Worm (Caenorhabditis elegans): ENCODE results near the gene Y34B4A.2.

Gene Y34B4A.2

DNA sequence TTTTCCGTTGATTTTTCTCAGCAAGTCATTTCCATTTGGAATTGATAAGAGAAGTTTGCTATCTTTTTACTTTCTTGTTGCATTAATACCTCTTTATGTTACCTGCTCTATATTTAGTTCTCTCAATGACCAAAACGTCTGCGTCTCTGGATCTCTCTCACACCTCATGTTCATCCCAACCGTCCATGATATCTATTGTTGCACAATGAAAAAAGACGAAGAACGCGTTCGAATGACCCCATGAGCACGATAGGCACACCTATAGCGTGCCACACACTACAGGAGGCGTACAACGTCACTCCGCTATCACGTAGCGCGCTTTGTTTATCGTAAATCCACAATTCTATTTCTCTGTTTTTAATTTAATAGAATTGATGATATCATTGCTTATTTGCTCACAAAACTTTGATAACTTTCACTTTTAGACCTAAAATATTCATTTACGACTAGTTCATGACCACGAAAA is at the start of gene Y34B4A.2:
Y34B4A.2 (plus strand) TSS at position 328 of the 466 bp plus-strand sequence.
- TF ChIP-seq him-1 (tag; optimal IDR thresholded peaks at IDR 0.05) (no peak), W03F9.2 (tag; optimal IDR thresholded peaks at IDR 0.05) (no peak), dao-5 (tag; optimal IDR thresholded peaks at IDR 0.05) (no peak)

DNA sequence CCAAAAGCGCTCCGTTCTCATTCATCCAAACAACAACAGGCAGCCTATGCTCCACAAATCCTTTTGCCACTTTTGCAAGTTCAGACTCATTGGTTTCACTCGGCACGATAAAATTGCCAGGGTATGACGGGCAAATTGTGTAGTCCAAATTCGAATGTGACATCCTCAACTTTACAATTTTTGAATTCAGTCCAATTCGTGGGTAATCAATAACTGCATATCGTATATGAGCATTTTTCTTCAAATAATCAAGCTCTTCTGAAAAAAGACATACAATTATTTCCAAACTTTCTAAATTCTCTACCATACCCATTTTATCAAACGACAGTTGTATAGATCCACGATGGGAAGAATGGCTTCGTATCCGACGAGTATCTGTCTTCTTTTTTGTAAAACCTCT is 41.1 kb upstream of the Y34B4A.2 start:
- no peak for TF ChIP-seq him-1 (tag; optimal IDR thresholded peaks at IDR 0.05)
- TF ChIP-seq W03F9.2 (tag; optimal IDR thresholded peaks at IDR 0.05) = no peak
- TF ChIP-seq dao-5 (tag; optimal IDR thresholded peaks at IDR 0.05) = no peak

DNA sequence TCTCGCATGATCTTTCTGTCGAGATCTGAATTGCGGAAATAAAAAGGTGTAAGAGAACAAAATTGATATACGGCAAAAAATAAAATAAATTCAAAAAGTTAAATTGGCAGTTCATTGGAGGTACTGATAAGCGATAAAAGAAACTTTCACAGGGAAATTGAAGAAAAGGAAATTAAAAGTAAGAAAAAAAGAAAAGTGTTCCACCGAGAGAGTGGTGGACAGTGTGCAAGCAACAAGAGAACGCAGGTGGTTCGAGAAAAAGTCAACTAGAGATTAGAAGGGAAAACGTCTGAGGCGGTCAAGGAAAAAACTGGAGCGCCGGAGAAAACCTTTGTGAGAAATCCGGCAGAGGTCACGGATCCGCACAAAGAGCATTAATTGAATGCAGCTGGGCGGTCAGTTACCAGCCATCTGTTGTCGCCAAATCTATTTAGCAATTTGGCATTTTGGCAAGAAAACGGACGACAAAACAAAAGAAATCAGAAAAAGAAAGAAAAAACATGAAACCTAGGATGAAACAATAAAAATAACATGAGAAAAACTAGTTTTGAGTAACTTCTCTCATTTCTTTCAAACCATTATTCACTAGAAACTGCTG is 35.8 kb upstream of the Y34B4A.2 start, which contains the start of gene mtm-5:
mtm-5 (minus strand) TSS at position 27 of the 598 bp plus-strand sequence.
- TF ChIP-seq W03F9.2 (tag; optimal IDR thresholded peaks at IDR 0.05) (no peak), dao-5 (tag; optimal IDR thresholded peaks at IDR 0.05) (no peak), him-1 (tag; optimal IDR thresholded peaks at IDR 0.05) (no peak)

DNA sequence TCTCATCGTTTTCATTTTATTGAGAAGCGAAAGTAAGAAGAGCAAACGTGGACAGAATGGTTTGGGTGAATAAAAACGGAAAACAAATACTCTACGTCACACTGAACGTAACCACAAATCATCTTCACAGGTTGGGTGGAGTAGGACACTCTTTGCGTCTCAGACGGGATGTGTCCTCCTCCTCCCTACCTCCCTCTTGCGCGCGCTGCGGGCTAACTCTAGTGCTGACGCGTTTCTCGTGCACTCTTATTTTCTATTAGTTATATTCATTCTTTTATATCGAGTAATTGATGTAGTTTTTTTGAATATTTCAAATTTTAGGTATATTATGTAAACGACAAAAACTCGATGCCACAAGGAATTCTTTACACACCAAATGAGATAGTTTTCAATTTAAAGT is 35.3 kb upstream of the Y34B4A.2 start, which contains the start of gene Y34B4A.7:
Y34B4A.7 (plus strand) TSS at position 297 of the 400 bp plus-strand sequence.
- peak; percentile 26 for TF ChIP-seq W03F9.2 (tag; optimal IDR thresholded peaks at IDR 0.05)
- no peak for TF ChIP-seq dao-5 (tag; optimal IDR thresholded peaks at IDR 0.05)
- no peak for TF ChIP-seq him-1 (tag; optimal IDR thresholded peaks at IDR 0.05)

DNA sequence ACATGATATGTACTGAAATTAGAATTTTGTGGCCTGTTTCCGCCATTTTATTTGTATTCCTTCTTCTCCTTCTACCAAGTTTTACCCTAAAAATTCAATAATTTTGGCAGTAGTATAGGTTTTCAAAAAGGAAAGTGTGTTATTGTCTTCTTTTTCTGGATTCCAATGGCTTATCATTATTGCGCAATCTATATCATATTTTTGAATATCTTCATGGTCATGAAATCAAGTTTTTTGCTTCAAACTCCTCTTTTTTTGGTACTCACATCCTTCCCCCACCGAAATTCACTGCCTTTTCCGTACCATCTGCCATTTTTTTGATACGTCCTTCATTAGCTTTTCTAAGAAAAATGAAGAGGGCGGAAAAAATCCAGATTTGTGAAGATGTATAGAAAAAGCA is 30.5 kb upstream of the Y34B4A.2 start:
- TF ChIP-seq W03F9.2 (tag; optimal IDR thresholded peaks at IDR 0.05) = no peak
- no peak for TF ChIP-seq dao-5 (tag; optimal IDR thresholded peaks at IDR 0.05)
- TF ChIP-seq him-1 (tag; optimal IDR thresholded peaks at IDR 0.05) = no peak

DNA sequence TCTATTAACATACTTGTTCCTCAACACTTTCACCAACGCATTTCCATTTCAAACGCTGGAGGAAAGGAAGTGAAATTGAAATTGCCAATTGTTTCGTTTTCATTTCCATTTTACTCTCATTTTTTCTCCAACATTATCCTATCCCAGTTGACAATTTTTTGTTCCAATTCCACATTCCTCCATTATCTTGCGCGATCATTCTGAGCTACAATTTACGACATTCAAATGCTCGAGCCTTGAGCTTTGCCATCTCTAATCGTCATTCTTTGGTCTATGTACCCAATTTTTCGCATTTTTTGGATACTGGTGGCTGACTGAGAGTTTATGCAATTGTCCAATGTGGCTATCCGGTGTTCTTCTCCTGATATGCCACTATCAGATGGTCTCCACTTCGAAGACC is 29.7 kb upstream of the Y34B4A.2 start, which contains the start of gene Y34B4A.10:
Y34B4A.10 (plus strand) TSS at position 301 of the 400 bp plus-strand sequence.
- TF ChIP-seq him-1 (tag; optimal IDR thresholded peaks at IDR 0.05) (no peak), W03F9.2 (tag; optimal IDR thresholded peaks at IDR 0.05) (no peak), dao-5 (tag; optimal IDR thresholded peaks at IDR 0.05) (no peak)

DNA sequence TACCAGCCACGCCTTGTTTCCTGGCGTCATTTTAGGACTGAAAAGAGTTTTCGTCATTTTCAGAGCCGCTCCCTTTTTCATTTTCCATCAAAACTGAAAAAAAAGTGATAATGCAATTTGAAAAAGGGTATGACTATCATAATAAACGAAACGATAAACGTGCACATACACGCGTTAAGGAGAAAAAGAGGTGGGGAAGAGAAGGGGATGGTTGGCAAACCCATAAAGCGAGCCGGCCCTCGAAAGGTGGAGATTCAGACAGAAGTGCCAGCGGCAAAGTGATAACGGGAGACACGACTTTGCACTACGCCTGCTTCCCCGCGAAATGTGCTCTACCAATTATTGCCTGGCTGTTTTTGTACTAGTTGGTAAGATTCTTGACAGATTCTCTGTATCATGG is 26.5 kb upstream of the Y34B4A.2 start, which contains the start of gene nspg-14:
nspg-14 (plus strand) TSS at position 250 of the 400 bp plus-strand sequence.
- no peak for TF ChIP-seq him-1 (tag; optimal IDR thresholded peaks at IDR 0.05)
- no peak for TF ChIP-seq dao-5 (tag; optimal IDR thresholded peaks at IDR 0.05)
- no peak for TF ChIP-seq W03F9.2 (tag; optimal IDR thresholded peaks at IDR 0.05)

DNA sequence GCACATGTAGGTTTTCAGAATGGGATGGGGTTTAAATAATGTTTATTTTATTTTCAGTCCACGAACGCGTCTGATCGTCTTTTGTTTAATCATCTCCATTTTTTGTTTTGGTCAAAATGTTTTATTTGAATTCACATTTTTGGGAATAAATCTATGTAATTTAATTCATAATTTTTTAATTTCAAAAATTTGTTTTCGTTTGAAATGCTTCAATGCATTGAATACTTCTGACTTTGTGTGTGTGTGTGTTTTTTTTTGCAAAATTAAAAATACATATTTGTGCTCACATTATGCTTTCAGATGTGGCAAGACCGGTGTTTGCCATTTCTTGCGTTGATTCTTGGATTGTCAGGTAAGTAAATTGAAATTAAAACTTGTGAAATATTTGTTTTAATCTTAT is 24.4 kb upstream of the Y34B4A.2 start, which contains the start of gene nspg-13:
nspg-13 (plus strand) TSS at position 301 of the 400 bp plus-strand sequence.
- no peak for TF ChIP-seq dao-5 (tag; optimal IDR thresholded peaks at IDR 0.05)
- no peak for TF ChIP-seq W03F9.2 (tag; optimal IDR thresholded peaks at IDR 0.05)

DNA sequence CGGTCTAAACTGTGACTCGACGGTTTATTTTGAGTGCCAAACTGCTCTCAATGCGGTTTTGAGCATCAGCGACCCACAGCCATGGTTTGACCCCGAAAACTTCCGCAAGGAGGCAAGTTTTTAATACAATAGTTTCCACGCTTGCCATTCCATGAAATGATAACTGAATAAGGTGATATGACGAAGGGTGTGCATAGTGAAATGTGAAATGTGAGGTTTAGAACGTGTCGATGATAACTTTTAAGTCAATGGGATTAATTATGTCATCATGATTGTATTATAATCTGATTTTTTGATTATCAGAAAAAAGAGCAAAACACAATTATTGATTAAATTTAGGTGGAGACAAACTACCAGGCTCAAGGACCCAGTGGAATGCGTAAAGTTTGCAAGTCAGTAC is 24.0 kb upstream of the Y34B4A.2 start:
- TF ChIP-seq him-1 (tag; optimal IDR thresholded peaks at IDR 0.05) (no peak), W03F9.2 (tag; optimal IDR thresholded peaks at IDR 0.05) (no peak), dao-5 (tag; optimal IDR thresholded peaks at IDR 0.05) (no peak)

DNA sequence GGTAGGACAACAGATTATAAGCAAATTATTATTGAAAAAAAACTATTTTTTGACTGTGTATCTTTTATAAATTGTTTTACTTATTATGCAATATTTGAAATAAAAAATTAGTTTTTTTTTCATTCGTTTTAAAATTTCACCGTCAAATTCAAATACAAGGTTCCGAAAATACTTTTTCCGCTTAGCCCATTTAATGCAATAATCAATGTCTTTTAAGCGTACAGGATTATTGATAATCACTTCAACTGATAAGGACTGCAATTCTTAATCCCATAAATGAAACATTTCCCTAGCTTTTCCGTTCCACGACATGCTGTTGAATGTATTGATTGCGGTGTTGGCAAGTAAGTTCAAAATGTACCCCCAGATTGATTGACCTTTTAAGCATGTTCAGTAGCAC is 22.3 kb upstream of the Y34B4A.2 start, which contains the start of gene nspg-12:
nspg-12 (plus strand) TSS at position 301 of the 400 bp plus-strand sequence.
- no peak for TF ChIP-seq dao-5 (tag; optimal IDR thresholded peaks at IDR 0.05)

DNA sequence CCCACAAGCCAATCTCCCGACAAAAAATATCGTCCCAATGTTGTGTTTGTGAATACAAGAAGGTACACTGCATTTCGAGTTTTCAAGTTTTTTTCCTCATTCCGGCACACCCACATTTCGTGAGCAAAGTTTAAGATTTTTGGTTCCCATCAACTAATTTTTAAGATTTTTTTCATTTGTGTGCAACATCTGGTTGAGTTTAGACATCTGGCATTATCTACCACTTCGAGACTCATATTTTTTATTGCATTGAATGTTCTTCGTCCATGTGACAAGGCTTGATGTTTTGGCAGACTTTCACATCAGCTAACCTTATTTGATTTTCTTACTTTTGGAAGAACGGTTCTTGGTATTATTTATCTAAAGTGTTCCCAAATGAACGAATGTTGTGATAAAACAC is 18.9 kb upstream of the Y34B4A.2 start:
- no peak for TF ChIP-seq dao-5 (tag; optimal IDR thresholded peaks at IDR 0.05)
- no peak for TF ChIP-seq W03F9.2 (tag; optimal IDR thresholded peaks at IDR 0.05)
- TF ChIP-seq him-1 (tag; optimal IDR thresholded peaks at IDR 0.05) = no peak

DNA sequence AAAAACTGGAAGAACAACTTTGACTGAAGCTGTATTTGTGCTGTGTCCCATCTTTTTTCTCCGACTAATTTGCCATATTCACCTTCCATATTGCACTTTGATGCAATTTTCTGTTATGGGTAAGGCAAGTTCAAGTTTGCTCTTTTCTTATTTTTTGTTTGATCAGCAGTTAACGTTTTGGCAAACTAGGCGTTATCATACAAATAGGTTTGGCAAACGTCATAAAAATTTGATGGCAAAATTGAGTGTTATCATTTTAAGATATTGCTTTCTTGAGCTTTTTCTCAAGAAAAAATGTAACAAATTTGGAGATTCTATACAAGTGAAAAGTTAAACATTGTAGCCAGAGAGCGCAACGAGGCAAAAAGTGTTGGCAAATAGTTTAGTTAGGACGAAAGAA is 17.3 kb upstream of the Y34B4A.2 start:
- TF ChIP-seq dao-5 (tag; optimal IDR thresholded peaks at IDR 0.05) (no peak), W03F9.2 (tag; optimal IDR thresholded peaks at IDR 0.05) (no peak), him-1 (tag; optimal IDR thresholded peaks at IDR 0.05) (no peak)

DNA sequence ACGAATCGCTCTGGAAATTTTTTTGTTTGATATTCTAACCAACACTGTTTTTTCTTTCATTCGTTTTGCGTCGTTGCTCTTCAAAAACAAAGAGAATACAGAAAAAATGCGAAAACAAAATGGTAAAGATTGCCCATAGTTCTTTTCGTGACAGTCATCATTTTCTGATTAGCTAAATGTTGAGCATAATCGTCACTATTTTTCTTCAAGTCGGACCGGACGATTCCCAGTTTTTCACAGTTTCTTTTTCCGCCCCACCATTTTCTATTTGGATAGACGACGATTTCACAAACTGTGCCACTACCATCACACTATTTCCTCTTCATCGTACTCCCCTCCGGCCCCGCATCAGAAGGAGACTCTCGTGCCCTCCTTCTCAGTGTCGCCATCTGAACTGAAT is 15.7 kb upstream of the Y34B4A.2 start:
- TF ChIP-seq W03F9.2 (tag; optimal IDR thresholded peaks at IDR 0.05) (no peak), him-1 (tag; optimal IDR thresholded peaks at IDR 0.05) (no peak), dao-5 (tag; optimal IDR thresholded peaks at IDR 0.05) (no peak)

DNA sequence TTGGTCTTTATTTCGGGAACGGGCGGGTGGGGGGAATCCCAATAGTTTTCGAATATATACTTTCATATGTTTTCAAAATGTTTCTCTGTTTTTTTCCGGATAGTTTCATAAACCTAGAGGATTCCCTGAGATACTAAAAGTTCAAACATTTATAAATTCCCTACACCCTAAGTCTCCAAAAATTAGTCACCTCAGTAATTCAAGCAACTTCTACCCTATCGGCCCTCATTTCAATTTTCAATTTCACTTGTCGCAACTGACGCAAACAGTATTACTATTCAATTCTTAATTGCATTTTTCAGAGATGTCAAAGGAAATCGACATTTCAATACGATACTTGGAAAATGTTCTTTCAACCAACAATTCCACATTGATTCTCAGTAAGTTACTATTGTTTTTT is 15.3 kb upstream of the Y34B4A.2 start, which contains the start of gene Y34B4A.4:
Y34B4A.4 (plus strand) TSS at position 301 of the 400 bp plus-strand sequence.
- TF ChIP-seq W03F9.2 (tag; optimal IDR thresholded peaks at IDR 0.05) = no peak
- no peak for TF ChIP-seq dao-5 (tag; optimal IDR thresholded peaks at IDR 0.05)
- TF ChIP-seq him-1 (tag; optimal IDR thresholded peaks at IDR 0.05) = no peak

DNA sequence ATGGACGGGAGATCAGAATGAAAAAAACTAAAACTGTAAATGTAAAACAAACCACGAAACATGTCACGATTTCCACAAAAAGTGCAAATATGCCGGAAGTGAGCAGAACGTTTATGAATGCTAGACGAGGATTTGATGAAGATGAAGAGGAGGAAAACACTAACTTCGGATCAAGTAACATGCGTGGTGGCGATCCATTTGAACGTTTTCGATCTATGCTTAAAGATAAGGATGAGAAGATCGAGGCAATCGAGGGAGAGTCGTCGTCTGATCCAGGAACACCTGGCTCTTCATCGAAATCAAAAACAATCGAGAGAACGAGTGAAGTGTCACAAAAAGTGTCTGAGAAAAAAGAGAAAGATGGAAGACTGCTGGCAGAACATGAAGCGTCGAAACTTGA is 13.9 kb upstream of the Y34B4A.2 start:
- TF ChIP-seq W03F9.2 (tag; optimal IDR thresholded peaks at IDR 0.05) (no peak), him-1 (tag; optimal IDR thresholded peaks at IDR 0.05) (no peak), dao-5 (tag; optimal IDR thresholded peaks at IDR 0.05) (no peak)
